Worm (Caenorhabditis elegans) whole organism, early embryonic: Measurements from ENCODE around the gene clec-117.

ENCODE experiments used
- F13C5.2 ChIP-seq: sonication (generic microtip); optimal IDR thresholded peaks from 2 replicates; lab custom pipeline; 2017; ENCODE audit warnings: mild to moderate bottlenecking, missing genetic modification characterization, inconsistent platforms, missing compliant biosample characterization
- ama-1 ChIP-seq: fragments of 150-350 bp; optimal IDR thresholded peaks from 2 replicates; lab custom pipeline; 2014
- ets-7 ChIP-seq: sonication (generic microtip); optimal IDR thresholded peaks from 2 replicates; lab custom pipeline; 2016; ENCODE audit warnings: missing genotype, missing genetic modification characterization, missing compliant biosample characterization
- hnd-1 ChIP-seq: sonication (generic microtip); optimal IDR thresholded peaks from 2 replicates; lab custom pipeline; 2016; ENCODE audit warnings: missing genetic modification characterization, missing compliant biosample characterization
- pes-1 ChIP-seq: fragments of 200-800 bp; sonication (Bioruptor generic); IDR thresholded peaks from 2 replicates; pipeline ENCODE4 v1.3.6; 2022; ENCODE audit warnings: missing genetic modification reagents, missing genetic modification characterization, missing compliant biosample characterization
- scrt-1 ChIP-seq: fragments of 200-800 bp; sonication (Bioruptor generic); IDR thresholded peaks from 2 replicates; pipeline ENCODE4 v1.3.6; 2022; ENCODE audit warnings: missing genetic modification characterization, missing compliant biosample characterization
- sea-1 ChIP-seq: fragments of 200-800 bp; sonication (Bioruptor generic); conservative IDR thresholded peaks from 2 replicates; pipeline ENCODE4 v1.3.6; 2022; ENCODE audit warnings: missing genetic modification characterization, missing compliant biosample characterization

ce11 chrII:257519-257918, 39.3 kb downstream of the clec-117 start, which contains the start of gene cat-2:
- no peak for TF ChIP-seq pes-1
- TF ChIP-seq ama-1: no peak
- TF ChIP-seq sea-1 (GFP tag; lab: Robert Waterston, UW): no peak
- TF ChIP-seq F13C5.2 (tag; lab: Kevin White, UChicago): no peak
- no peak for TF ChIP-seq scrt-1 (GFP tag; lab: Robert Waterston, UW)
- no peak for TF ChIP-seq ets-7 (tag; lab: Kevin White, UChicago)
- no peak for TF ChIP-seq hnd-1
